Worm (Caenorhabditis elegans) whole organism, young adult: ENCODE data around the gene gck-2.

Experiments used
- F57C9.4 ChIP-seq: sonication (generic microtip); optimal IDR thresholded peaks from 2 replicates; lab custom pipeline; 2017; ENCODE audit warnings: mild to moderate bottlenecking, missing genetic modification characterization, missing compliant biosample characterization
- Y56A3A.18 ChIP-seq: fragments of 200-800 bp; sonication (Bioruptor generic); IDR thresholded peaks from 2 replicates; pipeline ENCODE4 v1.3.6; 2022; ENCODE audit warnings: missing genetic modification reagents, missing genetic modification characterization, missing compliant biosample characterization
- pha-4 ChIP-seq: fragments of 150-350 bp; sonication (generic microtip); optimal IDR thresholded peaks from 2 replicates; lab custom pipeline; 2014; ENCODE audit warnings: missing biosample characterization, missing genetic modification reagents, missing genetic modification characterization
- zfh-2 ChIP-seq: fragments of 200-800 bp; sonication (Bioruptor generic); conservative IDR thresholded peaks from 2 replicates; pipeline ENCODE4 v1.3.6; 2022; ENCODE audit warnings: missing genetic modification reagents, missing genetic modification characterization, missing compliant biosample characterization

ce11 chrV:6808962-6809361 lies 16.5 kb upstream of the gck-2 start, which contains the start of gene dmsr-16:
- TF ChIP-seq pha-4 (no peak), F57C9.4 (tag; lab: Kevin White, UChicago) (no peak), Y56A3A.18 (GFP tag; lab: Robert Waterston, UW) (no peak), zfh-2 (no peak)
